Worm (Caenorhabditis elegans): ENCODE results near the gene rsd-3.
A peak's percentile ranks its signal among the peaks of the same experiment; 100 is the strongest.

Gene rsd-3

DNA sequence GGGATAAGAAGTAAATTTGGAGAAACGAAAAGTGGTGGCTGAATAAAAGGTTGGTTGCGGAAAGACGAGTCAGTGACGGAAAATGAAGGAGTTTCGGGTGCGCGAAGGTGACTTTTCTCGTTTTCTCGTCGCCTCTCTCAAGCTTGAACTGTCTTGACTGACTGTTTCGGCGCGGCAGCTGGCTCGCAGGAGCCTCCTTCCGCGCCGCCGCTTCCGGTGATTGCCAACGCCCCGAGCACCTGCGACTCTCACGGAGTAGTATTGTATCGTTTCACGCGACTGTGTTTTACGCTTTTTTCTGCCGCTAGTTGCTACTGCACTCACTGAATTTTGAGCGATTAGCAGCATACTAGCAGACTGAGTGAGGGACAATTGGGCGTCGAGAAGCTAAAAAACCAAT lies 16.4 kb downstream of the rsd-3 start, which contains the start of gene C34E11.2:
C34E11.2 (minus strand) TSS at position 84 of the 400 bp plus-strand sequence.
- TF ChIP-seq nhr-11 (tag; optimal IDR thresholded peaks at IDR 0.05) (no peak), egl-43 (GFP tag; IDR thresholded peaks at IDR 0.05) (0 out of 2 replicates have a peak, but pooled peaks have one; percentile 44), set-16 (GFP tag; IDR thresholded peaks at IDR 0.05) (peak; percentile 87), lin-38 (GFP tag; IDR thresholded peaks at IDR 0.05) (no peak), F10B5.3 (tag; optimal IDR thresholded peaks at IDR 0.05) (no peak), mdl-1 (tag; optimal IDR thresholded peaks at IDR 0.05) (no peak)

DNA sequence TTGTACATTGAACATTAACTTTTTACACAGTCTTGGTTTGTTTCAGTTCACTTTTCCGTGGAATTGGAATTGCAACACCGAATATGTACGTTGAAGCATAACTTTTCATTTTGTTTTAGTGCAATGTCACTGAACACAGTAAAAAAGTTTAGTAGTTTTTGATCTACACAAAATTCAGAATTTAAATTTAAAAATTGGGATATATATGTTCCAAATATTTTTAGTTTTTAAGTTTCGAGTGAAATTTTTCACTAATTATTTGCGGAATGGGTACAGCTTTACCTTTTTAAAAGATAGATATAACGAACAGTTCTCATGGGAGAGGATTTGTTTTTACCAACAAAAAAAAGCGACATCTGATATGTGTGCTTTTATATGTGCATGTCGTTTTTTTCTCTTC lies 18.5 kb downstream of the rsd-3 start:
- TF ChIP-seq mdl-1 (tag; optimal IDR thresholded peaks at IDR 0.05), result no peak
- TF ChIP-seq F10B5.3 (tag; optimal IDR thresholded peaks at IDR 0.05), result no peak
- TF ChIP-seq ZK337.2 (GFP tag; IDR thresholded peaks at IDR 0.05), result no peak
- peak; percentile 92 for TF ChIP-seq aha-1 (tag)

- TF ChIP-seq D1046.2 (GFP tag; IDR thresholded peaks at IDR 0.05), result no peak
- peak in 1 of 2 experiments; percentile 41 for TF ChIP-seq daf-16 (GFP tag; optimal IDR thresholded peaks at IDR 0.05)
- TF ChIP-seq daf-16 (tag; optimal IDR thresholded peaks at IDR 0.05), result no peak
- TF ChIP-seq dmd-9 (GFP tag; IDR thresholded peaks at IDR 0.05), result no peak
- no peak for TF ChIP-seq F10B5.3 (tag; optimal IDR thresholded peaks at IDR 0.05)
- TF ChIP-seq madf-5 (GFP tag; IDR thresholded peaks at IDR 0.05), result no peak
- no peak for TF ChIP-seq ceh-62 (tag; optimal IDR thresholded peaks at IDR 0.05)
- TF ChIP-seq T26A8.4 (GFP tag; IDR thresholded peaks at IDR 0.05), result no peak
- TF ChIP-seq Y105C5A.15 (GFP tag; IDR thresholded peaks at IDR 0.05), result no peak
Observed at ce11 chrX:11818711-11819110, 20.4 kb downstream of the rsd-3 start.

DNA sequence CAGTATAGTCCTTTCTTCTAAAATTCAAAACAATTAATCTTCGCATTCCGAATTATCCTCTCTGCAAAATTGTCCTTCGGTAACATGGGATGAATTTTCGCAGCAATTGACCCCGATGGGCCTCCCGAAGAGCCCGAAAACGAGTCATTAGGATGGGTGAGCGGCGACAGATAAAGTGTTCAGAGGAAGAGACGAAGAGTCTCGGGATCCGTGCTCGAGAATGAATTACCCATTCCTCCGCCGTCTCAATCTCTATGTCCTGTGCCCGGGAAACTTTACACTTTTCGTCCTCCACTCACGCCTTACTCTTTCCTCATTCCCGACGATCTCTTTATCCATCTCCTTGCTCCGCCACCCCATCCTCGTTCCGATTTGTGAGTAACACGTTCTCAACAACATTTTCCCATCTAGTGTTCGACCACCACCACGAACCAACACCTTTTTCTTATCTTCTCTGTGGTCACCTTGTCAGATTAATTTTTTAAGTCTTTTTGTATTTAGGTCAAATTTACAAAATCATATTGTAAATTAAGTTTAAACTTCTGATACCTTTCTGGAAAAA lies 22.9 kb downstream of the rsd-3 start:
- no peak for TF ChIP-seq nhr-6 (tag; optimal IDR thresholded peaks at IDR 0.05)
- TF ChIP-seq ZK546.5 (tag; optimal IDR thresholded peaks at IDR 0.05), result no peak
- TF ChIP-seq hlh-11 (tag; optimal IDR thresholded peaks at IDR 0.05), result peak; percentile 19
- peak; percentile 90 for TF ChIP-seq aha-1 (tag)
- TF ChIP-seq pha-4 (GFP tag; IDR thresholded peaks at IDR 0.05), result no peak
- no peak for TF ChIP-seq pha-4 (tag; optimal IDR thresholded peaks at IDR 0.05)
- no peak for TF ChIP-seq mep-1 (tag; optimal IDR thresholded peaks at IDR 0.05)
- peak in 1 of 2 experiments; percentile 94 for TF ChIP-seq unc-62 (GFP tag; optimal IDR thresholded peaks at IDR 0.05 in 1 of 2)
- no peak for TF ChIP-seq unc-62 (tag; optimal IDR thresholded peaks at IDR 0.05)
- no peak for TF ChIP-seq madf-9 (GFP tag; conservative IDR thresholded peaks at IDR 0.05)
- no peak for TF ChIP-seq nhr-10 (tag; optimal IDR thresholded peaks at IDR 0.05)
- TF ChIP-seq madf-5 (GFP tag; IDR thresholded peaks at IDR 0.05), result no peak
- TF ChIP-seq snpc-4 (tag; optimal IDR thresholded peaks at IDR 0.05), result no peak
- TF ChIP-seq ceh-20 (GFP tag; IDR thresholded peaks at IDR 0.05), result no peak; the same call in 1 of the 2 replicates
- no peak for TF ChIP-seq skn-1 (tag; optimal IDR thresholded peaks at IDR 0.05)

DNA sequence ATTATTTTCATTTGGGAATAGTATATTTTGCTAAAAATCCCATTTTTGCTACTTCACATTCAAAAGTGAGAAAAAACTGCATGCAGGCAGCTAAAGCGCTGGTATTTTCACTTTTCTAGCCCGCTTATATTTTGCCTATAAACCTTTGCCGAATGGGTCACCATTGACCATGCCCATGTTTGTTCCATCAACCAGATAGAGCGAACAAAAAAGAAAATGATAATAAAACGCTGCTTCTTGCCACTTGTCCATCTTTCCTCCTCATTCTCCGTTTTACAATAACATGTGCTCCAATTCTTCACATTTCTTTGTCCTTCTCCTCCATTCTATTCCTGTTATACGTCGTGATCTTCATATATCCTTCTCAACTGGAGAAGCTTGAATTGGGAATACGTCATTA lies 25.4 kb downstream of the rsd-3 start, which contains the start of gene tag-241:
tag-241 (plus strand) TSS at position 301 of the 400 bp plus-strand sequence.
- TF ChIP-seq jun-1 (tag; optimal IDR thresholded peaks at IDR 0.05) (no peak), pqm-1 (tag; optimal IDR thresholded peaks at IDR 0.05) (no peak)

ce11 chrX:11826892-11827291 lies 28.6 kb downstream of the rsd-3 start:
- TF ChIP-seq unc-130 (GFP tag; optimal IDR thresholded peaks at IDR 0.05), result no peak
- no peak for TF ChIP-seq lim-7 (GFP tag; IDR thresholded peaks at IDR 0.05)
- TF ChIP-seq lin-29 (GFP tag; IDR thresholded peaks at IDR 0.05), result no peak
- peak; percentile 61 for TF ChIP-seq fkh-10 (GFP tag; optimal IDR thresholded peaks at IDR 0.05)
- no peak for TF ChIP-seq ceh-62 (tag; optimal IDR thresholded peaks at IDR 0.05)
- TF ChIP-seq nhr-76 (tag; optimal IDR thresholded peaks at IDR 0.05), result no peak
- TF ChIP-seq aha-1 (tag), result peak; percentile 14
- no peak for TF ChIP-seq Y75B8A.6 (GFP tag; IDR thresholded peaks at IDR 0.05)
- no peak for TF ChIP-seq nhr-42 (GFP tag; IDR thresholded peaks at IDR 0.05)
- TF ChIP-seq pqm-1 (tag; optimal IDR thresholded peaks at IDR 0.05), result no peak
